Worm (Caenorhabditis elegans) whole organism, L2 larva: ENCODE measurements around the gene Y73C8C.4.
A peak's percentile ranks its signal among the peaks of the same experiment; 100 is the strongest.

Experiments
- C34F6.9 ChIP-seq: fragments of 150-350 bp; optimal IDR thresholded peaks from 2 replicates; lab custom pipeline; 2014; ENCODE audit warnings: missing biosample characterization, missing genetic modification characterization
- F13H6.1 ChIP-seq: sonication (generic microtip); optimal IDR thresholded peaks from 2 replicates; lab custom pipeline; 2016; ENCODE audit warnings: missing genetic modification characterization, missing compliant biosample characterization
- ZK546.5 ChIP-seq: sonication (generic microtip); optimal IDR thresholded peaks from 2 replicates; lab custom pipeline; 2017; ENCODE audit warnings: missing biosample characterization, missing genetic modification characterization
- aly-2 ChIP-seq: fragments of 150-350 bp; optimal IDR thresholded peaks from 2 replicates; lab custom pipeline; 2014; ENCODE audit warnings: missing biosample characterization, missing genetic modification characterization
- ama-1 ChIP-seq: fragments of 150-350 bp; optimal IDR thresholded peaks from 2 replicates; lab custom pipeline; 2018; ENCODE audit warnings: inconsistent platforms
- blmp-1 ChIP-seq: sonication (generic microtip); optimal IDR thresholded peaks from 2 replicates; lab custom pipeline; 2017; ENCODE audit warnings: missing genetic modification characterization, mild to moderate bottlenecking, missing compliant biosample characterization, antibody characterized with exemption, moderate library complexity; ENCODE audit not compliant: insufficient read depth
- ceh-82 ChIP-seq: fragments of 150-350 bp; optimal IDR thresholded peaks from 2 replicates; lab custom pipeline; 2014; ENCODE audit warnings: missing biosample characterization, missing genetic modification characterization
- crh-2 ChIP-seq: sonication (generic microtip); optimal IDR thresholded peaks from 2 replicates; lab custom pipeline; 2017; ENCODE audit warnings: missing biosample characterization, missing genetic modification characterization
- egl-27 ChIP-seq: sonication (generic microtip); optimal IDR thresholded peaks from 3 replicates; lab custom pipeline; 2017; ENCODE audit warnings: missing biosample characterization, missing genetic modification reagents, missing genetic modification characterization
- elt-1 ChIP-seq: fragments of 150-350 bp; optimal IDR thresholded peaks from 2 replicates; lab custom pipeline; 2014; ENCODE audit warnings: missing biosample characterization, missing genetic modification characterization
- elt-3 ChIP-seq: sonication (generic microtip); optimal IDR thresholded peaks from 2 replicates; lab custom pipeline; 2017; ENCODE audit warnings: missing biosample characterization, missing genetic modification characterization
- fos-1 ChIP-seq: fragments of 150-350 bp; optimal IDR thresholded peaks from 2 replicates; lab custom pipeline; 2014; ENCODE audit warnings: missing biosample characterization, missing genetic modification characterization
- gmeb-1 ChIP-seq: fragments of 150-350 bp; optimal IDR thresholded peaks from 2 replicates; lab custom pipeline; 2014; ENCODE audit warnings: missing biosample characterization, missing genetic modification characterization
- lin-11 ChIP-seq: fragments of 150-350 bp; sonication (generic microtip); optimal IDR thresholded peaks from 2 replicates; lab custom pipeline; 2014; ENCODE audit warnings: missing biosample characterization, missing genetic modification characterization, inconsistent platforms, mixed read lengths
- lin-13 ChIP-seq: fragments of 150-350 bp; optimal IDR thresholded peaks from 2 replicates; lab custom pipeline; 2014; ENCODE audit warnings: missing biosample characterization, missing genetic modification reagents, missing genetic modification characterization
- lsy-2 ChIP-seq, 2 experiments: fragments of 150-350 bp in 1 of 2; sonication (generic microtip) in 1 of 2; optimal IDR thresholded peaks; 2 replicates each; lab custom pipeline; 2014 to 2017; ENCODE audit warnings: missing biosample characterization in 2 of 2, missing genetic modification characterization in 2 of 2
- mbf-1 ChIP-seq: sonication (generic microtip); optimal IDR thresholded peaks from 2 replicates; lab custom pipeline; 2017; ENCODE audit warnings: missing biosample characterization, missing genetic modification characterization
- mdl-1 ChIP-seq, 2 experiments: fragments of 150-350 bp in 1 of 2; sonication (generic microtip) in 1 of 2; optimal IDR thresholded peaks; 2 replicates each; lab custom pipeline; 2017; ENCODE audit warnings: missing biosample characterization in 2 of 2, missing genetic modification characterization in 2 of 2
- nhr-10 ChIP-seq: sonication (generic microtip); optimal IDR thresholded peaks from 2 replicates; lab custom pipeline; 2017; ENCODE audit warnings: missing biosample characterization, missing genetic modification characterization
- nhr-129 ChIP-seq: fragments of 150-350 bp; optimal IDR thresholded peaks from 2 replicates; lab custom pipeline; 2014; ENCODE audit warnings: missing biosample characterization, missing genetic modification characterization
- nhr-21 ChIP-seq: fragments of 150-350 bp; optimal IDR thresholded peaks from 2 replicates; lab custom pipeline; 2014; ENCODE audit warnings: missing biosample characterization, missing genetic modification characterization
- nhr-25 ChIP-seq: fragments of 150-350 bp; sonication (generic microtip); optimal IDR thresholded peaks from 3 replicates; lab custom pipeline; 2014; ENCODE audit warnings: missing biosample characterization, missing genetic modification characterization
- nhr-77 ChIP-seq: fragments of 150-350 bp; optimal IDR thresholded peaks from 2 replicates; lab custom pipeline; 2014; ENCODE audit warnings: missing biosample characterization, missing genetic modification characterization
- peb-1 ChIP-seq: fragments of 150-350 bp; optimal IDR thresholded peaks from 2 replicates; lab custom pipeline; 2014; ENCODE audit warnings: missing biosample characterization, missing genetic modification characterization
- sma-3 ChIP-seq: sonication (generic microtip); optimal IDR thresholded peaks from 2 replicates; lab custom pipeline; 2016; ENCODE audit warnings: missing genetic modification reagents, missing genetic modification characterization, missing compliant biosample characterization
- sma-9 ChIP-seq, 2 experiments: fragments of 150-350 bp in 1 of 2; sonication (generic microtip) in 1 of 2; optimal IDR thresholded peaks; 2 replicates each; lab custom pipeline; 2014 to 2016; ENCODE audit warnings: missing genetic modification characterization in 2 of 2, mild to moderate bottlenecking in 1 of 2, missing biosample characterization in 1 of 2, missing compliant biosample characterization in 1 of 2, missing genetic modification reagents in 1 of 2, moderate library complexity in 1 of 2
- snpc-4 ChIP-seq: fragments of 150-350 bp; optimal IDR thresholded peaks from 2 replicates; lab custom pipeline; 2014; ENCODE audit warnings: missing biosample characterization, missing genetic modification characterization
- zag-1 ChIP-seq: fragments of 150-350 bp; optimal IDR thresholded peaks from 2 replicates; lab custom pipeline; 2014; ENCODE audit warnings: missing biosample characterization, missing genetic modification characterization
- ztf-1 ChIP-seq: fragments of 200-800 bp; sonication (Bioruptor generic); conservative IDR thresholded peaks from 2 replicates; pipeline ENCODE4 v1.3.6; 2022; ENCODE audit warnings: missing genetic modification characterization, missing compliant biosample characterization
- ztf-11 ChIP-seq: sonication (generic microtip); optimal IDR thresholded peaks from 2 replicates; lab custom pipeline; 2017; ENCODE audit warnings: missing biosample characterization, missing genetic modification characterization
- ztf-4 ChIP-seq: fragments of 150-350 bp; optimal IDR thresholded peaks from 2 replicates; lab custom pipeline; 2014; ENCODE audit warnings: missing biosample characterization, missing genetic modification characterization

The Y73C8C.4 gene

DNA sequence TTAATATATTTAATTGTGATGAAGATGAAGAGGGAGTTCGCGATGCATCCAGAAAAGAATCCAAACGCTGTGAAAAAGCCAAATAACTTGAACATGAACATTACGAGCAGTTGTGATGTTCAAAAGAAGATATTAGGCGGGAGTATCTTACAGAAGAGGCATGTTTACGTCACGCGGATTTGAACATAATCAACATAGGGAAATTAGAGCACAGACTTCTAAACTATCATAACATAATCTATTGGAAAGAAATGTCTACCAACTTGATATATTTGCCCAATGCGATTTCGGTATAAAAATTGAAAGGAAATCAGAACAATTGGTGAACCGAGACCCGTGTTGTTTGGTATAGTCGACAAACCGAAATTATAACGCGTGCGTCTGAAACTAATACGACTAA is 2.2 kb upstream of the Y73C8C.4 start, which contains the start of gene str-66:
TSS of gene str-66 (minus strand) at position 101 of the 400 bp plus-strand sequence.
- TF ChIP-seq mdl-1 (tag; optimal IDR thresholded peaks at IDR 0.05; lab: Kevin White, UChicago) (no peak), C34F6.9 (no peak), crh-2 (tag; lab: Kevin White, UChicago) (no peak), ZK546.5 (tag; lab: Kevin White, UChicago) (no peak), ztf-1 (GFP tag; lab: Robert Waterston, UW) (no peak), lin-11 (tag; lab: Kevin White, UChicago) (no peak), nhr-77 (no peak), blmp-1 (tag; lab: Kevin White, UChicago) (no peak), sma-3 (GFP tag; lab: Kevin White, UChicago) (no peak)

ce11 chrV:3100527-3100926 is 1.4 kb downstream of the Y73C8C.4 start:
- TF ChIP-seq nhr-10 (tag; lab: Kevin White, UChicago) (no peak), ama-1 (lab: Kevin White, UChicago) (no peak), ceh-82 (tag; lab: Kevin White, UChicago) (no peak), mbf-1 (tag; lab: Kevin White, UChicago) (no peak), ztf-4 (tag; lab: Kevin White, UChicago) (no peak), egl-27 (tag; lab: Kevin White, UChicago) (no peak), sma-3 (GFP tag; lab: Kevin White, UChicago) (no peak), sma-9 (GFP tag; optimal IDR thresholded peaks at IDR 0.05; lab: Kevin White, UChicago) (no peak), sma-9 (tag; optimal IDR thresholded peaks at IDR 0.05; lab: Kevin White, UChicago) (no peak), blmp-1 (tag; lab: Kevin White, UChicago) (no peak), lsy-2 (tag; optimal IDR thresholded peaks at IDR 0.05; lab: Kevin White, UChicago) (no peak), aly-2 (tag; lab: Kevin White, UChicago) (no peak), nhr-25 (tag; lab: Kevin White, UChicago) (no peak), lin-13 (GFP tag; lab: Kevin White, UChicago) (no peak), crh-2 (tag; lab: Kevin White, UChicago) (no peak), gmeb-1 (tag; lab: Kevin White, UChicago) (no peak), ztf-11 (tag; lab: Kevin White, UChicago) (no peak), elt-1 (tag; lab: Kevin White, UChicago) (no peak)

DNA sequence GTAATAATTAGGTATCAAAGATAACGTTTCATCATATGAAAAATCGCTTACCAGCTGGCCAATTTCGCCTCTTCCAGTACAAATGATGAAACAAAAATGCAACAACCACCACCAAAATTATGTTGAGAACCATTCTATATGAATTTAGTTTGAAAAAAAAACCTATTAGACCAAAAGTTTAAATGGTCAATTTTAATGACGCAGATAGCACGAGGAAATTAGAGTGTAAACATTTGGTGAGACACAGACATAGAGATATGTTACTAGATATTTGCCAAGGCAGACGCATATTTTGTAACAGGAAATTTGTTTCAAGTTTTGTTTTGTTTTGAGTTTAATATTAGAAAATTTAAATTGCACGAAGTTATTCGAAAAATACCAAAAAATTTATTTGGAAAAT is 7.6 kb downstream of the Y73C8C.4 start, which contains the start of gene cyp-33C9:
TSS of gene cyp-33C9 (minus strand) at position 211 of the 400 bp plus-strand sequence.
- TF ChIP-seq fos-1 (tag; lab: Kevin White, UChicago) (peak; percentile 19), snpc-4 (tag; lab: Kevin White, UChicago) (no peak), C34F6.9 (peak; percentile 50), ztf-11 (tag; lab: Kevin White, UChicago) (no peak), nhr-129 (tag; lab: Kevin White, UChicago) (peak; percentile 12), nhr-77 (no peak), lsy-2 (tag; optimal IDR thresholded peaks at IDR 0.05; lab: Kevin White, UChicago) (no peak), sma-9 (GFP tag; optimal IDR thresholded peaks at IDR 0.05; lab: Kevin White, UChicago) (peak; percentile 47), sma-9 (tag; optimal IDR thresholded peaks at IDR 0.05; lab: Kevin White, UChicago) (no peak), nhr-25 (tag; lab: Kevin White, UChicago) (no peak)

DNA sequence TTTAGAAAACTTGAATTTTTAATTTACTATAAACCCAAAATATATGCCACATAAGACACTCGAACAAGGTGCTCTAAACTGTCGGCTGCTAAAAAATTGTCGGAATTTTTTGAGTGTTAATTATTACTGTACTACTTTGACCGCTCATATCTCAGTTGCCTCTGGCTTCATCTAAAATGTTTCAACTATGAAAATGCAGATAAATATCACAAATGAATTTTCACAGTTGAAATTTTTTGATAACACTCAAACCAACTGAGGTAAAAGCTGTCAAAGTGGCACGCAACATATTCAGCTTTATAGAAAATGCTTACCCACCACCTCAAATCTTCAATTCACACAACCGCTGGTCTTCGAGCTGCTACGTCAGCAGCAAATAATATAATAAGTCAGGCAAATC is 13.2 kb downstream of the Y73C8C.4 start, which contains the start of gene acs-21:
TSS of gene acs-21 (plus strand) at position 301 of the 400 bp plus-strand sequence.
- no peak for TF ChIP-seq nhr-77

- TF ChIP-seq egl-27 (tag; lab: Kevin White, UChicago) (no peak), zag-1 (tag; lab: Kevin White, UChicago) (no peak), nhr-21 (tag; lab: Kevin White, UChicago) (no peak), ZK546.5 (tag; lab: Kevin White, UChicago) (no peak), crh-2 (tag; lab: Kevin White, UChicago) (no peak), nhr-77 (no peak), sma-3 (GFP tag; lab: Kevin White, UChicago) (no peak), ceh-82 (tag; lab: Kevin White, UChicago) (no peak), lin-13 (GFP tag; lab: Kevin White, UChicago) (no peak), elt-3 (tag; lab: Kevin White, UChicago) (no peak), F13H6.1 (tag; lab: Kevin White, UChicago) (no peak), peb-1 (tag; lab: Kevin White, UChicago) (no peak)
Measured at ce11 chrV:3086260-3086659, 15.7 kb downstream of the Y73C8C.4 start, which contains the start of gene srt-8. Gene srt-8 (plus strand): TSS chrV:3086560.
